Fruit fly (Drosophila melanogaster) whole organism, embryonic: ENCODE data around the gene Gr36b.

Source experiments
- CG13894 ChIP-seq: fragments of 200-800 bp; sonication (Bioruptor generic); optimal IDR thresholded peaks from 3 replicates; lab custom pipeline; 2018; ENCODE audit warnings: missing biosample characterization, mild to moderate bottlenecking, missing genetic modification characterization, moderate library complexity
- Drgx ChIP-seq: fragments of 200-800 bp; sonication (Bioruptor generic); IDR thresholded peaks from 2 replicates; pipeline ENCODE4 v1.3.6; 2022; ENCODE audit warnings: missing biosample characterization, missing genetic modification characterization
- stc ChIP-seq: fragments of 200-800 bp; sonication (Bioruptor generic); IDR thresholded peaks from 2 replicates; pipeline ENCODE4 v1.3.6; 2022; ENCODE audit warnings: missing biosample characterization, missing genetic modification characterization

dm6 chr2L:17159641-17160040 is 18.9 kb upstream of the Gr36b start:
- TF ChIP-seq CG13894 (tag; lab: Kevin White, UChicago) (peak; percentile 37), stc (GFP tag; lab: Robert Waterston, UW) (no peak), Drgx (GFP tag; lab: Robert Waterston, UW) (no peak)
